Worm (Caenorhabditis elegans) whole organism, late embryonic: Measurements from ENCODE around the gene lab-2.

Experiments used
- C08G9.2 ChIP-seq: sonication (generic microtip); optimal IDR thresholded peaks from 2 replicates; lab custom pipeline; 2016; ENCODE audit warnings: mild to moderate bottlenecking, missing genetic modification characterization, moderate library complexity, missing compliant biosample characterization
- ama-1 ChIP-seq: fragments of 150-350 bp; optimal IDR thresholded peaks from 2 replicates; lab custom pipeline; 2014
- ceh-30 ChIP-seq: fragments of 150-350 bp; optimal IDR thresholded peaks from 2 replicates; lab custom pipeline; 2014; ENCODE audit warnings: missing biosample characterization, missing genetic modification characterization
- ceh-31 ChIP-seq: sonication (generic microtip); optimal IDR thresholded peaks from 2 replicates; lab custom pipeline; 2016; ENCODE audit warnings: missing genetic modification characterization, missing compliant biosample characterization
- ceh-45 ChIP-seq: fragments of 200-800 bp; sonication (Bioruptor generic); IDR thresholded peaks from 2 replicates; pipeline ENCODE4 v1.3.6; 2022; ENCODE audit warnings: missing genetic modification reagents, missing genetic modification characterization, missing compliant biosample characterization
- dmd-4 ChIP-seq: sonication (generic microtip); optimal IDR thresholded peaks from 2 replicates; lab custom pipeline; 2016; ENCODE audit warnings: borderline replicate concordance, missing genetic modification characterization, missing compliant biosample characterization
- ets-4 ChIP-seq: sonication (generic microtip); optimal IDR thresholded peaks from 2 replicates; lab custom pipeline; 2016; ENCODE audit warnings: missing genetic modification characterization, missing compliant biosample characterization
- fkh-10 ChIP-seq: fragments of 150-350 bp; optimal IDR thresholded peaks from 2 replicates; lab custom pipeline; 2014; ENCODE audit warnings: missing biosample characterization, missing genetic modification reagents, missing genetic modification characterization
- lim-6 ChIP-seq: sonication (generic microtip); optimal IDR thresholded peaks from 2 replicates; lab custom pipeline; 2016; ENCODE audit warnings: missing genetic modification characterization, missing compliant biosample characterization
- madf-2 ChIP-seq: sonication (generic microtip); optimal IDR thresholded peaks from 2 replicates; lab custom pipeline; 2017; ENCODE audit warnings: missing genetic modification characterization, missing compliant biosample characterization
- nhr-11 ChIP-seq: fragments of 150-350 bp; optimal IDR thresholded peaks from 2 replicates; lab custom pipeline; 2014; ENCODE audit warnings: missing biosample characterization, missing genetic modification characterization
- sox-2 ChIP-seq: fragments of 200-800 bp; sonication (Bioruptor generic); IDR thresholded peaks from 2 replicates; pipeline ENCODE4 v1.3.6; 2022; ENCODE audit warnings: missing genetic modification reagents, missing genetic modification characterization, missing compliant biosample characterization
- unc-86 ChIP-seq: sonication (generic microtip); optimal IDR thresholded peaks from 2 replicates; lab custom pipeline; 2016; ENCODE audit warnings: missing genetic modification characterization, missing compliant biosample characterization
- zip-5 ChIP-seq: sonication (generic microtip); optimal IDR thresholded peaks from 2 replicates; lab custom pipeline; 2016; ENCODE audit warnings: missing genetic modification characterization, missing compliant biosample characterization

DNA sequence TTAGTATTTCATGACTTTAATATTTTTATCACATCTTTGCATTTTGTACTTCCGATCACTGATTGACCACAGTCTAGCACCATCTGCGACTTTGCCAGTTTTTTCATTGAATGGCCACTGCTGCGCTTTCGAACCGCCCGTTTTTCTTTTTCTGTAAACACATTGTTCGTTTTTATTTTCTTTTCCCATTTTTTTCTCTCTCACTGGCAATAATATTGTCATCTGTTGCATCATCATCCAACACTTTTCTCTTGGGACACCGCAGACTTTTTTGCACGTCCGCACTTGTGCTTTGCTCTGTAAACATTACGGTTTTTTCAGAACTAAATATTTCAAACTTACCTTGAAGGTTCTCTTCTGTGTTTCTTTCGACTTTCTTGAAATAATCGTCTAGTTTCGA, 29.2 kb upstream of the lab-2 start:
- TF ChIP-seq ceh-45 (GFP tag; lab: Robert Waterston, UW) (no peak), ama-1 (no peak), C08G9.2 (tag; lab: Kevin White, UChicago) (no peak), ceh-31 (tag; lab: Kevin White, UChicago) (no peak), ceh-30 (tag; lab: Kevin White, UChicago) (no peak), ets-4 (tag; lab: Kevin White, UChicago) (no peak), lim-6 (tag; lab: Kevin White, UChicago) (no peak), dmd-4 (tag; lab: Kevin White, UChicago) (no peak), fkh-10 (GFP tag; lab: Kevin White, UChicago) (no peak), zip-5 (tag; lab: Kevin White, UChicago) (no peak), sox-2 (GFP tag; lab: Robert Waterston, UW) (no peak), madf-2 (tag; lab: Kevin White, UChicago) (no peak), unc-86 (tag; lab: Kevin White, UChicago) (no peak), nhr-11 (tag; lab: Kevin White, UChicago) (no peak)
